Fruit fly (Drosophila melanogaster): ENCODE data around the gene CTCF.
A peak's percentile ranks its signal among the peaks of the same experiment; 100 is the strongest.

CTCF gene

dm6 chr3L:7360324-7360852 lies 3.9 kb upstream of the CTCF start, which contains the start of gene Sec63 (continued):
- peak; percentile 100 for TF ChIP-seq CG15514 (GFP tag; optimal IDR thresholded peaks at IDR 0.05)
- no peak for TF ChIP-seq Rx (GFP tag; IDR thresholded peaks at IDR 0.05)
- TF ChIP-seq sug (tag; optimal IDR thresholded peaks at IDR 0.05), result peak; percentile 3
- TF ChIP-seq CG34376 (GFP tag; optimal IDR thresholded peaks at IDR 0.05), result no peak
- peak; percentile 51 for TF ChIP-seq lilli (GFP tag; optimal IDR thresholded peaks at IDR 0.05)
- TF ChIP-seq CG32532 (GFP tag; IDR thresholded peaks at IDR 0.05), result peak; percentile 61
- 0 out of 2 replicates have a peak, but pooled peaks have one; percentile 9 for TF ChIP-seq Ravus (GFP tag; IDR thresholded peaks at IDR 0.05)
- TF ChIP-seq CG12071 (GFP tag; optimal IDR thresholded peaks at IDR 0.05), result no peak
- TF ChIP-seq ewg (GFP tag; optimal IDR thresholded peaks at IDR 0.05), result peak; percentile 44
- peak; percentile 58 for TF ChIP-seq CG3281 (GFP tag; optimal IDR thresholded peaks at IDR 0.05)
- no peak for TF ChIP-seq CG10431 (GFP tag; optimal IDR thresholded peaks at IDR 0.05)
- peak; percentile 27 for TF ChIP-seq Sry-β (GFP tag; optimal IDR thresholded peaks at IDR 0.05)
- peak; percentile 51; the same call in 1 of the 2 replicates for TF ChIP-seq CG31441 (GFP tag; IDR thresholded peaks at IDR 0.05)
- TF ChIP-seq Elba2 (GFP tag; optimal IDR thresholded peaks at IDR 0.05), result no peak
- TF ChIP-seq pfk (GFP tag; optimal IDR thresholded peaks at IDR 0.05), result peak; percentile 93
- peak; percentile 89 for TF ChIP-seq CG13287 (GFP tag; IDR thresholded peaks at IDR 0.05; ENCODE audit: partially characterized antibody)
- peak; percentile 53 for TF ChIP-seq unpg (GFP tag; optimal IDR thresholded peaks at IDR 0.05)
- no peak for TF ChIP-seq Usf (GFP tag; optimal IDR thresholded peaks at IDR 0.05)
- no peak for TF ChIP-seq Stat92E (GFP tag; optimal IDR thresholded peaks at IDR 0.05)
- no peak for TF ChIP-seq dmrt11E (tag; optimal IDR thresholded peaks at IDR 0.05)
- peak; percentile 74 for TF ChIP-seq CG3847 (GFP tag; IDR thresholded peaks at IDR 0.05)
- TF ChIP-seq Sox102F (GFP tag; optimal IDR thresholded peaks at IDR 0.05), result no peak
- TF ChIP-seq Atf-2 (GFP tag; optimal IDR thresholded peaks at IDR 0.05), result no peak
- peak; percentile 22; the same call in 1 of the 2 replicates for TF ChIP-seq CG11085 (GFP tag; IDR thresholded peaks at IDR 0.05)
- peak; percentile 58 for TF ChIP-seq Dip3 (GFP tag; optimal IDR thresholded peaks at IDR 0.05)
- TF ChIP-seq CG12769 (tag; optimal IDR thresholded peaks at IDR 0.05), result no peak
- TF ChIP-seq Ets97D (GFP tag; optimal IDR thresholded peaks at IDR 0.05), result no peak
- peak; percentile 36 for TF ChIP-seq cato (GFP tag; optimal IDR thresholded peaks at IDR 0.05; ENCODE audit: borderline replicate concordance)
- peak; percentile 10 for TF ChIP-seq CG9609 (GFP tag; optimal IDR thresholded peaks at IDR 0.05)
- no peak for TF ChIP-seq yki (optimal IDR thresholded peaks at IDR 0.05)
- peak; percentile 6; the same call in 2 of the 4 replicates for TF ChIP-seq chinmo (GFP tag; IDR thresholded peaks at IDR 0.05; ENCODE audit: partially characterized antibody)
- peak; percentile 7 for TF ChIP-seq tin (GFP tag; optimal IDR thresholded peaks at IDR 0.05)
- TF ChIP-seq CG8944 (GFP tag; optimal IDR thresholded peaks at IDR 0.05), result no peak
- peak; percentile 21 for TF ChIP-seq CG4820 (GFP tag; optimal IDR thresholded peaks at IDR 0.05)
- no peak for TF ChIP-seq NC2α (GFP tag; optimal IDR thresholded peaks at IDR 0.05)
- TF ChIP-seq CG10209 (GFP tag; optimal IDR thresholded peaks at IDR 0.05), result peak; percentile 62
- TF ChIP-seq CG32772 (GFP tag; IDR thresholded peaks at IDR 0.05), result peak; percentile 4; the same call in 1 of the 2 replicates
- peak; percentile 77 for TF ChIP-seq Sry-δ (GFP tag; optimal IDR thresholded peaks at IDR 0.05)
- peak; percentile 42; the same call in 1 of the 2 replicates for TF ChIP-seq esg (GFP tag; conservative IDR thresholded peaks at IDR 0.05)
- TF ChIP-seq Deaf1 (tag; optimal IDR thresholded peaks at IDR 0.05), result no peak
- TF ChIP-seq Hmr (GFP tag; optimal IDR thresholded peaks at IDR 0.05), result peak; percentile 67
- TF ChIP-seq pb (GFP tag; optimal IDR thresholded peaks at IDR 0.05), result peak; percentile 11
- no peak for TF ChIP-seq ab (GFP tag; optimal IDR thresholded peaks at IDR 0.05)
- no peak for TF ChIP-seq CG1832 (GFP tag; optimal IDR thresholded peaks at IDR 0.05)
- TF ChIP-seq seq (GFP tag; IDR thresholded peaks at IDR 0.05), result no peak
- no peak for TF ChIP-seq Eip74EF (GFP tag; optimal IDR thresholded peaks at IDR 0.05)
- peak; percentile 49 for TF ChIP-seq CG8388 (GFP tag; optimal IDR thresholded peaks at IDR 0.05)
- TF ChIP-seq Rfx (GFP tag; IDR thresholded peaks at IDR 0.05), result peak; percentile 80
- peak; percentile 93 for TF ChIP-seq Bgb (GFP tag; IDR thresholded peaks at IDR 0.05; ENCODE audit: partially characterized antibody)
- no peak for TF ChIP-seq toy (GFP tag; IDR thresholded peaks at IDR 0.05)
